Worm (Caenorhabditis elegans) whole organism, L4 larva: ENCODE measurements around the gene mut-14.

Experiments
- F10B5.3 ChIP-seq: sonication (generic microtip); optimal IDR thresholded peaks from 2 replicates; lab custom pipeline; 2016; ENCODE audit warnings: mild to moderate bottlenecking, missing genetic modification characterization, missing compliant biosample characterization
- F37D6.2 ChIP-seq: sonication (generic microtip); optimal IDR thresholded peaks from 2 replicates; lab custom pipeline; 2016; ENCODE audit warnings: mild to moderate bottlenecking, missing genetic modification characterization, missing compliant biosample characterization
- T20F7.1 ChIP-seq: fragments of 200-800 bp; sonication (Bioruptor generic); optimal IDR thresholded peaks from 2 replicates; lab custom pipeline; 2018; ENCODE audit warnings: mild to moderate bottlenecking, missing genetic modification characterization, missing compliant biosample characterization
- T26A8.4 ChIP-seq: fragments of 200-800 bp; sonication (Bioruptor generic); IDR thresholded peaks from 2 replicates; pipeline ENCODE4 v1.3.6; 2022; ENCODE audit warnings: missing genetic modification characterization, missing compliant biosample characterization
- Y105C5A.15 ChIP-seq: fragments of 200-800 bp; sonication (Bioruptor generic); IDR thresholded peaks from 2 replicates; pipeline ENCODE4 v1.3.6; 2022; ENCODE audit warnings: missing genetic modification characterization, missing compliant biosample characterization
- Y75B8A.6 ChIP-seq: fragments of 200-800 bp; sonication (Bioruptor generic); IDR thresholded peaks from 2 replicates; pipeline ENCODE4 v1.3.6; 2022; ENCODE audit warnings: missing genetic modification reagents, missing genetic modification characterization, missing compliant biosample characterization
- ZK546.5 ChIP-seq, 2 experiments: sonication (generic microtip); optimal IDR thresholded peaks; 2 replicates each; lab custom pipeline; 2017; ENCODE audit warnings: missing biosample characterization in 2 of 2, missing genetic modification characterization in 2 of 2
- aha-1 ChIP-seq: fragments of 150-350 bp; peaks from one replicate; lab custom pipeline; 2014; ENCODE audit warnings: missing biosample characterization, missing genetic modification characterization
- aly-2 ChIP-seq: sonication (generic microtip); optimal IDR thresholded peaks from 2 replicates; lab custom pipeline; 2018; ENCODE audit warnings: missing biosample characterization, missing genetic modification characterization
- ama-1 ChIP-seq: fragments of 150-350 bp; optimal IDR thresholded peaks from 2 replicates; lab custom pipeline; 2014; ENCODE audit warnings: inconsistent platforms, mixed read lengths
- arid-1 ChIP-seq: fragments of 200-800 bp; sonication (Bioruptor generic); conservative IDR thresholded peaks from 2 replicates; pipeline ENCODE4 v1.3.6; 2022; ENCODE audit warnings: missing genetic modification reagents, missing genetic modification characterization, missing compliant biosample characterization
- ceh-62 ChIP-seq: sonication (generic microtip); optimal IDR thresholded peaks from 2 replicates; lab custom pipeline; 2017; ENCODE audit warnings: missing biosample characterization, missing genetic modification characterization
- daf-16 ChIP-seq, 3 experiments: sonication (generic microtip); optimal IDR thresholded peaks; 2 replicates each; lab custom pipeline; 2016 to 2017; ENCODE audit warnings: missing genetic modification characterization in 3 of 3, missing genetic modification reagents in 3 of 3, mild to moderate bottlenecking in 2 of 3, missing compliant biosample characterization in 2 of 3, missing biosample characterization in 1 of 3, moderate library complexity in 1 of 3
- daf-19 ChIP-seq: fragments of 200-800 bp; sonication (Bioruptor generic); conservative IDR thresholded peaks from 2 replicates; pipeline ENCODE4 v1.3.6; 2022; ENCODE audit warnings: missing genetic modification characterization, missing compliant biosample characterization
- egl-27 ChIP-seq: sonication (generic microtip); optimal IDR thresholded peaks from 3 replicates; lab custom pipeline; 2017; ENCODE audit warnings: missing biosample characterization, missing genetic modification reagents, missing genetic modification characterization
- fos-1 ChIP-seq: fragments of 150-350 bp; optimal IDR thresholded peaks from 2 replicates; lab custom pipeline; 2014; ENCODE audit warnings: missing biosample characterization, missing genetic modification characterization
- hif-1 ChIP-seq, 2 experiments: sonication (generic microtip); optimal IDR thresholded peaks; 2 replicates each; lab custom pipeline; 2016 to 2017; ENCODE audit warnings: missing compliant biosample characterization in 2 of 2, missing genetic modification characterization in 2 of 2, missing genetic modification reagents in 2 of 2, missing genotype in 2 of 2, mild to moderate bottlenecking in 1 of 2
- hlh-11 ChIP-seq: fragments of 200-800 bp; sonication (Bioruptor generic); optimal IDR thresholded peaks from 2 replicates; lab custom pipeline; 2018; ENCODE audit warnings: mild to moderate bottlenecking, missing genetic modification characterization, missing compliant biosample characterization
- lim-7 ChIP-seq: fragments of 200-800 bp; sonication (Bioruptor generic); IDR thresholded peaks from 2 replicates; pipeline ENCODE4 v1.3.6; 2022; ENCODE audit warnings: missing genetic modification characterization, missing compliant biosample characterization
- lin-1 ChIP-seq: fragments of 200-800 bp; sonication (Bioruptor generic); IDR thresholded peaks from 2 replicates; pipeline ENCODE4 v1.3.6; 2022; ENCODE audit warnings: missing genetic modification reagents, missing genetic modification characterization, missing compliant biosample characterization
- lin-29 ChIP-seq: fragments of 200-800 bp; sonication (Bioruptor generic); IDR thresholded peaks from 2 replicates; pipeline ENCODE4 v1.3.6; 2022; ENCODE audit warnings: missing genetic modification reagents, missing genetic modification characterization, missing compliant biosample characterization
- lir-3 ChIP-seq: sonication (generic microtip); optimal IDR thresholded peaks from 2 replicates; lab custom pipeline; 2016; ENCODE audit warnings: mild to moderate bottlenecking, missing genetic modification characterization, missing compliant biosample characterization
- madf-5 ChIP-seq, 2 experiments: fragments of 200-800 bp; sonication (Bioruptor generic); IDR thresholded peaks; 2 replicates each; pipeline ENCODE4 v1.3.6; 2022; ENCODE audit warnings: missing compliant biosample characterization in 2 of 2, missing genetic modification characterization in 2 of 2
- mxl-3 ChIP-seq: fragments of 200-800 bp; sonication (Bioruptor generic); optimal IDR thresholded peaks from 2 replicates; lab custom pipeline; 2018; ENCODE audit warnings: mild to moderate bottlenecking, missing genetic modification characterization, missing compliant biosample characterization
- nhr-11 ChIP-seq: fragments of 150-350 bp; optimal IDR thresholded peaks from 2 replicates; lab custom pipeline; 2014; ENCODE audit warnings: missing biosample characterization, missing genetic modification characterization
- nhr-25 ChIP-seq: sonication (generic microtip); optimal IDR thresholded peaks from 2 replicates; lab custom pipeline; 2017; ENCODE audit warnings: missing genetic modification characterization, mild to moderate bottlenecking, missing compliant biosample characterization, antibody characterized with exemption, moderate library complexity, borderline replicate concordance; ENCODE audit not compliant: insufficient read depth
- nhr-28 ChIP-seq: fragments of 150-350 bp; optimal IDR thresholded peaks from 2 replicates; lab custom pipeline; 2014; ENCODE audit warnings: missing biosample characterization, missing genetic modification characterization
- nhr-42 ChIP-seq: fragments of 200-800 bp; sonication (Bioruptor generic); IDR thresholded peaks from 2 replicates; pipeline ENCODE4 v1.3.6; 2022; ENCODE audit warnings: missing genetic modification characterization, missing compliant biosample characterization
- nhr-48 ChIP-seq: sonication (generic microtip); optimal IDR thresholded peaks from 2 replicates; lab custom pipeline; 2016; ENCODE audit warnings: mild to moderate bottlenecking, missing genetic modification characterization, missing compliant biosample characterization
- nhr-6 ChIP-seq: fragments of 150-350 bp; optimal IDR thresholded peaks from 2 replicates; lab custom pipeline; 2014; ENCODE audit warnings: missing biosample characterization, missing genetic modification characterization
- nhr-76 ChIP-seq: fragments of 150-350 bp; optimal IDR thresholded peaks from 2 replicates; lab custom pipeline; 2014; ENCODE audit warnings: missing biosample characterization, missing genetic modification characterization
- php-3 ChIP-seq: fragments of 200-800 bp; sonication (Bioruptor generic); IDR thresholded peaks from 2 replicates; pipeline ENCODE4 v1.3.6; 2022; ENCODE audit warnings: missing genetic modification reagents, missing genetic modification characterization, missing compliant biosample characterization
- saeg-2 ChIP-seq: fragments of 200-800 bp; sonication (Bioruptor generic); IDR thresholded peaks from 2 replicates; pipeline ENCODE4 v1.3.6; 2022; ENCODE audit warnings: missing genetic modification reagents, missing genetic modification characterization, missing compliant biosample characterization
- snpc-4 ChIP-seq: fragments of 150-350 bp; optimal IDR thresholded peaks from 2 replicates; lab custom pipeline; 2014; ENCODE audit warnings: missing biosample characterization, missing genetic modification characterization
- unc-39 ChIP-seq: sonication (generic microtip); optimal IDR thresholded peaks from 2 replicates; lab custom pipeline; 2017; ENCODE audit warnings: missing biosample characterization, missing genetic modification characterization
- unc-62 ChIP-seq, 3 experiments: fragments of 150-350 bp in 1 of 3; sonication (generic microtip); optimal IDR thresholded peaks in 2 of 3; peaks in 1 of 3; 1 replicate in 1 of 3; 2 replicates in 2 of 3; lab custom pipeline; 2014 to 2017; ENCODE audit warnings: missing biosample characterization in 3 of 3, missing genetic modification characterization in 3 of 3, missing genetic modification reagents in 3 of 3, missing genotype in 1 of 3
- vab-7 ChIP-seq: fragments of 200-800 bp; sonication (Bioruptor generic); IDR thresholded peaks from 2 replicates; pipeline ENCODE4 v1.3.6; 2022; ENCODE audit warnings: missing genetic modification reagents, missing genetic modification characterization, missing compliant biosample characterization
- zfp-2 ChIP-seq: sonication (generic microtip); optimal IDR thresholded peaks from 2 replicates; lab custom pipeline; 2016; ENCODE audit warnings: mild to moderate bottlenecking, missing genetic modification characterization, missing compliant biosample characterization
- zfp-3 ChIP-seq: fragments of 200-800 bp; sonication (Bioruptor generic); conservative IDR thresholded peaks from 2 replicates; pipeline ENCODE4 v1.3.6; 2022; ENCODE audit warnings: missing genetic modification reagents, missing genetic modification characterization, missing compliant biosample characterization
- zip-2 ChIP-seq: fragments of 150-350 bp; optimal IDR thresholded peaks from 2 replicates; lab custom pipeline; 2014; ENCODE audit warnings: missing biosample characterization, missing genetic modification characterization

The mut-14 gene

DNA sequence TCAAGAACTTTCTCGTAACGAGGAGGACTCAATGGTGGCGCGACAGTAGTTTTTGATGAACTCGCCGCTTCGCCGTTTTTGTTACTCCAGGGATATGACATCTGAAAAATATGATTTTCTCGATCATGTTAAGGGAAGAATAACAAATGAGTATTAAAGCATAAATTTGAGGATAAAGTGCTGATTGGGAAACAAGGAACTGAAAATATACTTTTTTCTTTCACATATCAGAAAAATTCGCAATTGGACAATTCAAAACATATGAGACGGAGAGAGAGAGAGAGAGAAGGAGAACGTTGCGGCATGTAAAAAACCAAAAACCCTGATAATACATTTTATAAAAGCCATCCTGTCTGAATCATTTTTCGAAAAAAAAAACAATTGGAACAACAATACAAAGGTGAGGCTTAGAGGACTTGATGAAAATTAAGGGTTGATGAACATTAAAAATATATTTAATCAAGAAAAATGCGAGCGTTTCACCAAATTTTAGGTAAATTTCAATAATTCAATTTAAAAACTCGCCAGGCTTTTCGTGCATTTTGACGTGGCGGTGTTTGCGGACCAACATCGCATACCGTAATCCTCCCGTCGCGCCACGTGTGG lies at the start of gene mut-14, which contains the start of gene C14C11.2:
Gene mut-14 (minus strand): TSS at position 101 of the 606 bp plus-strand sequence.
Gene C14C11.2 (plus strand): TSS at position 556 of the 606 bp plus-strand sequence.
- TF ChIP-seq zip-2 (tag; lab: Kevin White, UChicago) (no peak), nhr-48 (tag; lab: Kevin White, UChicago) (no peak), zfp-2 (tag; lab: Kevin White, UChicago) (no peak), daf-19 (GFP tag; lab: Robert Waterston, UW) (no peak), zfp-3 (GFP tag; lab: Robert Waterston, UW) (no peak), F37D6.2 (tag; lab: Kevin White, UChicago) (no peak), unc-39 (no peak), nhr-42 (GFP tag; lab: Robert Waterston, UW) (no peak)

DNA sequence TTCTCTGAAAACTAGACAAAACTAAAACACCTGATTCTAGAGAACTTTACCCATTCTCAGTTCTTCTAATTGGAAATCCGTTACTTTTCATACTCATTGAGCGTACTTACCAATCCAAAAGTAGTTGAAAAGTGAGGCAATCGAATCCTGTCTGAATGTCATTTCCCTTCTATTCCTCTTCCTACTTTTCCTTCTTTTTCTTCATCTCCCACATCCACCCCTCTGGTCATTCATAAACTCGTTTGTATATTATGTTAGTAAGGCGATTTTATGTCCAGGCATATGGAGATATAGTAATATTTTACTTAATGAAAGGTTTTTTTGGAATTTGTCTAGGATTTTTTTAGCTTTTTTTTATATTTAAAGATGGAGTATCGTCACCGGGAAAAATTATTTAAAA lies 47.8 kb upstream of the mut-14 start:
- TF ChIP-seq saeg-2 (GFP tag; lab: Robert Waterston, UW) (no peak), unc-62 (GFP tag; optimal IDR thresholded peaks at IDR 0.05 in 1 of 2; lab: Kevin White, UChicago) (peak in 1 of 2 experiments; percentile 52), unc-62 (tag; optimal IDR thresholded peaks at IDR 0.05; lab: Kevin White, UChicago) (no peak), lir-3 (tag; lab: Kevin White, UChicago) (no peak), F10B5.3 (tag; lab: Kevin White, UChicago) (no peak), Y105C5A.15 (GFP tag; lab: Robert Waterston, UW) (no peak), daf-16 (GFP tag; optimal IDR thresholded peaks at IDR 0.05; lab: Kevin White, UChicago) (no peak), daf-16 (tag; optimal IDR thresholded peaks at IDR 0.05; lab: Kevin White, UChicago) (no peak), madf-5 (GFP tag; IDR thresholded peaks at IDR 0.05; lab: Robert Waterston, UW) (no peak), nhr-28 (tag; lab: Kevin White, UChicago) (no peak)
- TF ChIP-seq, all 104 proteins: peak for 1

DNA sequence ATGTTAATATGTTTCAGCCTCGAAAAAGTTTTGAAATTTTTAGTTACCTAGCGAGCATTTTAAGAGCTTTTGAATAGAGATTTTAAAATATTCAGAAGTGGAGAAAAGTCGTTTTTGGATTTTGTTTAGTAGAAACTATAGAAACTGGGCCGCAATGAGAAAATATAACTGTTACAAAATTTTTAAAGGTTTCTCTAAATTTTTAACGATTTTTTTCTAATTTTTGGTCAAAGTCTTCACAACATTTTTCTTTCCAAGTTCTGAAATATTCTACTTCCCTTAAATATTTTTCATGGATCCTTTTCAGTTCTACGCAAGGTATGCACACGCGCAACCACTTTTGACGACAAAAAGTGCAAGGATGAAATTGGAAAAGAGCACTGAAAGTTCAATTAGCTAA lies 45.0 kb upstream of the mut-14 start, which contains the start of gene peli-1:
Gene peli-1 (plus strand): TSS at position 301 of the 400 bp plus-strand sequence.
- TF ChIP-seq ama-1 (no peak), lim-7 (no peak), aha-1 (tag; lab: Kevin White, UChicago) (peak; percentile 47), arid-1 (GFP tag; lab: Robert Waterston, UW) (no peak), ZK546.5 (tag; optimal IDR thresholded peaks at IDR 0.05; lab: Kevin White, UChicago) (no peak)
- TF ChIP-seq, all 104 proteins: peak for 1

DNA sequence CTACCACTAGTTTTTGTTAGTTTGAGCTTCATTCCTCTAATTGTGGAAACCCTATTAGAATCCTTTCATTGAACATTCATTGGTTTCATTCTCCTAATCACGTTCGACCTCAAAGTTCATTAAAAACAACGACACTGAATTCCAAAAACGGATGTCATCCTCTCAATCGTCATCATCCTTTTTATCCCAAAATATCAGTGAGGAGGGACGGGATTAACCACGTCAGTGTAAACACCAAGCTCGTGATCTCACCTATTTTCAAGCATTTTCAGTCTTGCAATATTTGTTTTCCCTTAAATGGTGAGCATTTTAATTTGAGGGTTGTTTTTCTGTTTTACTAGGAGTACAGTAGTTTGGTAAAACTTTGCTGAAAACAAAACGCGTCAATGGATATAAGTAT lies 44.0 kb upstream of the mut-14 start:
- TF ChIP-seq fos-1 (no peak), snpc-4 (tag; lab: Kevin White, UChicago) (no peak), Y75B8A.6 (GFP tag; lab: Robert Waterston, UW) (no peak), nhr-76 (tag; lab: Kevin White, UChicago) (no peak), nhr-42 (GFP tag; lab: Robert Waterston, UW) (no peak), unc-39 (no peak)

DNA sequence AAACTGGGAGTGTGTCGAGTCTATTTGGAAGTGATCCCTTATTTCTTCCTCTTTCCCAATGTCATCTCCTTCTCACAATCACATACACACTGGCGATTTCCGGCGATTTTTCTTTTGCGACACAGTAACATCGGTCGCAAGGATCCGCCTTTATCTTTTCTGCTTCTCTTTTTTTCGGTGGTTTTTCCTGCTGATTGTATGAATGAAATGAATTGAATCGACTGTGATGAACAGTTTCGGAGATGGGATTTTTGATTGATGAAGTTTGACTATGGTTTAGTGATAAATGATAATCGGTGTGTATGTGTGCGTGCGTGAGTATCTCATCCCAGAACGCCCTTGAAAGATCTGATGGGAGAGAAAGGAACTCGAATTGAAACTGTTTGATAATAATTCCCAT lies 40.6 kb upstream of the mut-14 start:
- TF ChIP-seq vab-7 (GFP tag; lab: Robert Waterston, UW), result no peak
- peak; percentile 38 for TF ChIP-seq nhr-25 (tag; lab: Kevin White, UChicago)
- no peak for TF ChIP-seq lim-7
- TF ChIP-seq nhr-28 (tag; lab: Kevin White, UChicago), result peak; percentile 52
- no peak for TF ChIP-seq php-3 (GFP tag; lab: Robert Waterston, UW)
- no peak for TF ChIP-seq nhr-6 (tag; lab: Kevin White, UChicago)
- peak; percentile 73 for TF ChIP-seq ama-1
- peak; percentile 68 for TF ChIP-seq hlh-11
- TF ChIP-seq aly-2 (tag; lab: Kevin White, UChicago), result no peak
- TF ChIP-seq lin-29 (GFP tag; lab: Robert Waterston, UW), result no peak
- TF ChIP-seq hif-1 (tag; optimal IDR thresholded peaks at IDR 0.05; lab: Kevin White, UChicago), result no peak
- no peak for TF ChIP-seq T26A8.4
- no peak for TF ChIP-seq F37D6.2 (tag; lab: Kevin White, UChicago)
- TF ChIP-seq T20F7.1, result no peak
- no peak for TF ChIP-seq egl-27 (tag; lab: Kevin White, UChicago)
- TF ChIP-seq ceh-62 (tag; lab: Kevin White, UChicago), result no peak
- TF ChIP-seq aha-1 (tag; lab: Kevin White, UChicago), result peak; percentile 89
- TF ChIP-seq lin-1 (GFP tag; lab: Robert Waterston, UW), result no peak
- TF ChIP-seq nhr-11 (tag; lab: Kevin White, UChicago), result no peak
- no peak for TF ChIP-seq Y75B8A.6 (GFP tag; lab: Robert Waterston, UW)
- TF ChIP-seq mxl-3 (GFP tag; lab: Kevin White, UChicago), result peak; percentile 39
